Worm (Caenorhabditis elegans): ENCODE measurements around the gene F26D11.1.

F26D11.1 gene

DNA sequence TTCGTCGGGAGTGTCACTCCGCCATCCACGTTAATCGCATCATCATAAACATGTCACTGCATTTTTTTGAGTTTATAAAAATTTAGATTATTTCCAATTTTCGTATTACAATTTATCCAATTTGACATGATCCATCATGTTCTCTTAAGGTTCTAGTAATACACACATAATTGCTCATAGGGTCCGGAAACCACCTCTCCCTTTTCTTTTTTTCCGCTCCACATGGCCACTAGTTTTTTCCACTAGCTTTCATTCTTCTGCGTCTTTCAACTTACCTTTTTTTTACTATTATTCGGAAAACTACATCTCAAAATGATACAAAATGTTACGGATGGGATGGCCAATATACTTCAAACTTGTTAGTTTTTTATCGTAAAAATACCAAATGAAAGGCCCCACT lies 4.5 kb downstream of the F26D11.1 start, which contains the start of gene Y97E10AL.1 (continued):
- no peak for TF ChIP-seq hlh-26 (GFP tag; conservative IDR thresholded peaks at IDR 0.05)
- no peak for TF ChIP-seq unc-130 (GFP tag; optimal IDR thresholded peaks at IDR 0.05)

DNA sequence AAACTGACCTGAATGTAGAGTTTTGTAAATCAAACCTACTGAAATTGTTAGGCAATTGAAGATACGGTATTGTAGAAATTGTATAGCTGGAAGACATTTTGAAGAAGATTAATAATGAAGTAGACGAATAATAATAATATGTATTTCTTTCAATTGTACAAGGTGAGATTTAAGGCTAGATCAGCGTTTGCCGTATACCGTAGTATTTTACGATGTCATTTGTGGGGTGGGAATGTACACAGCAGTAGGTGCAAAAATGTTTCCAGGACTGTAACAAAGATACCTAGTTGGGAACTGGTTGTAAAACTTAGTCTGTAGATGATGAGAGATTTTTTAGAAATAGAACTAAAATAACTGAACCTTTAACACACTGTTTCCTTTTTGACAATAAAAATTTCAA lies 13.2 kb downstream of the F26D11.1 start, which contains the start of gene ceh-76:
TSS of gene ceh-76 (minus strand) at position 101 of the 400 bp plus-strand sequence.
- no peak for TF ChIP-seq sea-2 (GFP tag; IDR thresholded peaks at IDR 0.05)
- TF ChIP-seq F39B2.1 (GFP tag; IDR thresholded peaks at IDR 0.05) = no peak
- TF ChIP-seq F33H1.4 (GFP tag; IDR thresholded peaks at IDR 0.05) = no peak
- TF ChIP-seq T26A5.8 (tag; optimal IDR thresholded peaks at IDR 0.05) = no peak
- no peak for TF ChIP-seq mcd-1 (GFP tag; IDR thresholded peaks at IDR 0.05)
- no peak for TF ChIP-seq F55B11.4 (tag; optimal IDR thresholded peaks at IDR 0.05; ENCODE audit: borderline replicate concordance, insufficient read depth)
- no peak for TF ChIP-seq lsl-1 (GFP tag; optimal IDR thresholded peaks at IDR 0.05)
- TF ChIP-seq lin-54 (GFP tag; optimal IDR thresholded peaks at IDR 0.05) = no peak
- TF ChIP-seq Y53G8AR.9 (GFP tag; conservative IDR thresholded peaks at IDR 0.05) = no peak
- TF ChIP-seq somi-1 (GFP tag; optimal IDR thresholded peaks at IDR 0.05) = no peak
- TF ChIP-seq aptf-3 (GFP tag; IDR thresholded peaks at IDR 0.05) = no peak
- no peak for TF ChIP-seq die-1 (tag; optimal IDR thresholded peaks at IDR 0.05)
- no peak for TF ChIP-seq rec-8 (tag; optimal IDR thresholded peaks at IDR 0.05)
- no peak for TF ChIP-seq pbrm-1 (GFP tag; IDR thresholded peaks at IDR 0.05)
- TF ChIP-seq C06A6.2 (GFP tag; conservative IDR thresholded peaks at IDR 0.05) = no peak
- TF ChIP-seq dpl-1 (GFP tag; optimal IDR thresholded peaks at IDR 0.05) = no peak
- no peak for TF ChIP-seq let-607 (tag; optimal IDR thresholded peaks at IDR 0.05)
- TF ChIP-seq athp-1 (tag; optimal IDR thresholded peaks at IDR 0.05) = no peak
- TF ChIP-seq ztf-3 (GFP tag; optimal IDR thresholded peaks at IDR 0.05) = no peak
- no peak for TF ChIP-seq fkh-3 (tag; optimal IDR thresholded peaks at IDR 0.05)

DNA sequence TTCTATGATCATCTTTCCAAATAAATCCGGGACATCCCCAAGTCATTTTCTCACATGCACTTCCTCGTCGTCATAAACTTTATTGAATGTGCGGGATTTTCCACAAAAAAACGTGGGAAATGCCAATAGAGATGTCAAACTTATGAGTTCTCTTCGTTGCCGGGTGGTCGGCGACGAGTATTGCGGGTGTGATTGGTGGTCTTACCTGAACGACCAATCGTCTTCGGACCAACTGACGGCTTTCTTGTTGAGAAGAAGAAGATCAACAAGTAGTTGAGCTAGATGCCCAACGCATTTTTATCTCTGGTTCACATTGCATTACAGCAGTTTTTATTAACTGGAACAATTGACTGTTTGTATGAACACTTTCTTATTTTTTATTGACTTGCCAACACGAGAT lies 13.8 kb downstream of the F26D11.1 start:
- TF ChIP-seq F57A8.1 (GFP tag; optimal IDR thresholded peaks at IDR 0.05) (no peak), pbrm-1 (GFP tag; IDR thresholded peaks at IDR 0.05) (no peak), aptf-2 (GFP tag; conservative IDR thresholded peaks at IDR 0.05) (no peak), chd-7 (tag; optimal IDR thresholded peaks at IDR 0.05) (no peak), C06A6.2 (GFP tag; conservative IDR thresholded peaks at IDR 0.05) (no peak), ztf-28 (GFP tag; IDR thresholded peaks at IDR 0.05) (no peak)

DNA sequence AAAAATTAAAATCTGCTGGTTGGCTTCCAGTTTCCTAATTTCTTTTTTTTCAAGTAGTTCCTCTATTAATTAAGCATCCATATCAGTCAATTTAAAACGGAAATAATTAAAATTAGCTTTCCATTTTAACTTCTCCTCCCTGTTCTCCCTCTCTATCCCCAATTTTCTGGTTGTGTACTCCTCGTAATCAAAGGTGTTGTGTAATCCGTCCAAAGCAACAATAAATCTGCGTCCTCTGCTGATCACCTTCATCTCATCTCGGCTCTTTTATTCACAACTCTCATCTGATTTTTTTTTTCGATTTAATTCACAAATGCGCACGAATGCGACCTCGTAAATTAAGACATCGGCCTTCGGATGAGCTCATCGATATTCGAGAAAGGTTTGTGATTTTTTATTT lies 14.5 kb downstream of the F26D11.1 start, which contains the start of gene Y97E10AR.2:
TSS of gene Y97E10AR.2 (plus strand) at position 301 of the 400 bp plus-strand sequence.
- TF ChIP-seq dpff-1 (tag; optimal IDR thresholded peaks at IDR 0.05) (no peak), unc-62 (GFP tag; optimal IDR thresholded peaks at IDR 0.05) (no peak), lin-54 (GFP tag; optimal IDR thresholded peaks at IDR 0.05) (no peak), hrde-1 (tag; optimal IDR thresholded peaks at IDR 0.05; ENCODE audit: borderline replicate concordance) (no peak), nfya-2 (GFP tag; IDR thresholded peaks at IDR 0.05) (no peak), bed-1 (GFP tag; IDR thresholded peaks at IDR 0.05) (no peak), attf-6 (GFP tag; IDR thresholded peaks at IDR 0.05) (no peak), snpc-3.4 (tag; optimal IDR thresholded peaks at IDR 0.05) (no peak), Y56A3A.18 (GFP tag; IDR thresholded peaks at IDR 0.05) (no peak), pbrm-1 (GFP tag; IDR thresholded peaks at IDR 0.05) (no peak), somi-1 (GFP tag; optimal IDR thresholded peaks at IDR 0.05) (no peak), nhr-120 (GFP tag; IDR thresholded peaks at IDR 0.05) (no peak), aptf-3 (GFP tag; IDR thresholded peaks at IDR 0.05) (no peak)

Measured in whole organism, young adult.